Worm (Caenorhabditis elegans) whole organism, L1 larva: ENCODE results near the gene sor-1.

Experiments used
- C04F5.9 ChIP-seq: sonication (generic microtip); optimal IDR thresholded peaks from 2 replicates; lab custom pipeline; 2016; ENCODE audit warnings: missing genetic modification characterization, missing compliant biosample characterization
- C34B4.2 ChIP-seq: sonication (generic microtip); optimal IDR thresholded peaks from 2 replicates; lab custom pipeline; 2017; ENCODE audit warnings: mild to moderate bottlenecking, missing genetic modification characterization, missing compliant biosample characterization
- F16B12.6 ChIP-seq: fragments of 150-350 bp; optimal IDR thresholded peaks from 2 replicates; lab custom pipeline; 2014; ENCODE audit warnings: missing biosample characterization, missing genetic modification characterization
- Y116A8C.19 ChIP-seq: sonication (generic microtip); optimal IDR thresholded peaks from 2 replicates; lab custom pipeline; 2016; ENCODE audit warnings: missing compliant biosample characterization, missing genetic modification characterization, borderline replicate concordance
- aly-2 ChIP-seq: fragments of 150-350 bp; optimal IDR thresholded peaks from 2 replicates; lab custom pipeline; 2014; ENCODE audit warnings: missing biosample characterization, missing genetic modification characterization
- ama-1 ChIP-seq: fragments of 150-350 bp; optimal IDR thresholded peaks from 2 replicates; lab custom pipeline; 2014
- blmp-1 ChIP-seq: fragments of 150-350 bp; optimal IDR thresholded peaks from 2 replicates; lab custom pipeline; 2014; ENCODE audit warnings: missing biosample characterization, missing genetic modification characterization
- ceh-63 ChIP-seq: fragments of 200-800 bp; sonication (Bioruptor generic); optimal IDR thresholded peaks from 2 replicates; lab custom pipeline; 2018; ENCODE audit warnings: mild to moderate bottlenecking, missing genetic modification characterization, missing compliant biosample characterization
- ceh-8 ChIP-seq: fragments of 200-800 bp; sonication (Bioruptor generic); optimal IDR thresholded peaks from 2 replicates; lab custom pipeline; 2018; ENCODE audit warnings: mild to moderate bottlenecking, missing genetic modification characterization, moderate library complexity, missing compliant biosample characterization
- ceh-82 ChIP-seq, 3 experiments: fragments of 150-350 bp in 1 of 3; sonication (generic microtip) in 2 of 3; optimal IDR thresholded peaks; 2 replicates each; lab custom pipeline; 2014 to 2017; ENCODE audit warnings: missing biosample characterization in 3 of 3, missing genetic modification characterization in 3 of 3
- ceh-88 ChIP-seq: fragments of 200-800 bp; sonication (Bioruptor generic); IDR thresholded peaks from 2 replicates; pipeline ENCODE4 v1.3.6; 2022; ENCODE audit warnings: missing genetic modification characterization, missing compliant biosample characterization
- ces-1 ChIP-seq: fragments of 150-350 bp; optimal IDR thresholded peaks from 2 replicates; lab custom pipeline; 2014; ENCODE audit warnings: missing biosample characterization, missing genetic modification reagents, missing genetic modification characterization
- dpl-1 ChIP-seq, 3 experiments: fragments of 150-350 bp in 2 of 3; sonication (generic microtip) in 1 of 3; optimal IDR thresholded peaks; 2 replicates each; lab custom pipeline; 2014 to 2017; ENCODE audit warnings: missing biosample characterization in 3 of 3, missing genetic modification characterization in 3 of 3, missing genetic modification reagents in 3 of 3
- dsc-1 ChIP-seq: sonication (generic microtip); optimal IDR thresholded peaks from 2 replicates; lab custom pipeline; 2016; ENCODE audit warnings: mild to moderate bottlenecking, missing genetic modification characterization, missing compliant biosample characterization
- efl-1 ChIP-seq, 4 experiments: fragments of 150-350 bp; optimal IDR thresholded peaks in 3 of 4; peaks in 1 of 4; 1 replicate in 1 of 4; 2 replicates in 3 of 4; lab custom pipeline; 2014; ENCODE audit warnings: missing biosample characterization in 2 of 4, missing genetic modification characterization in 2 of 4, missing genetic modification reagents in 2 of 4
- egl-13 ChIP-seq: sonication (generic microtip); optimal IDR thresholded peaks from 2 replicates; lab custom pipeline; 2016; ENCODE audit warnings: missing genotype, missing genetic modification reagents, missing genetic modification characterization, missing compliant biosample characterization
- egl-27 ChIP-seq, 2 experiments: fragments of 150-350 bp in 1 of 2; sonication (generic microtip); optimal IDR thresholded peaks; 3 replicates each; lab custom pipeline; 2017 to 2018; ENCODE audit warnings: missing biosample characterization in 2 of 2, missing genetic modification characterization in 2 of 2, missing genetic modification reagents in 2 of 2
- elt-2 ChIP-seq: sonication (generic microtip); optimal IDR thresholded peaks from 2 replicates; lab custom pipeline; 2016; ENCODE audit warnings: missing genetic modification characterization, mild to moderate bottlenecking, inconsistent platforms, missing compliant biosample characterization, missing genetic modification reagents
- elt-3 ChIP-seq, 6 experiments: fragments of 150-350 bp in 1 of 6; sonication (generic microtip); optimal IDR thresholded peaks; 2 replicates each; lab custom pipeline; 2017 to 2018; ENCODE audit warnings: missing biosample characterization in 6 of 6, missing genetic modification characterization in 6 of 6, inconsistent platforms in 1 of 6
- fkh-10 ChIP-seq: sonication (generic microtip); optimal IDR thresholded peaks from 2 replicates; lab custom pipeline; 2017; ENCODE audit warnings: missing biosample characterization, missing genetic modification reagents, missing genetic modification characterization
- fkh-4 ChIP-seq: sonication (generic microtip); optimal IDR thresholded peaks from 2 replicates; lab custom pipeline; 2016; ENCODE audit warnings: missing compliant biosample characterization, missing genetic modification characterization, borderline replicate concordance
- hlh-4 ChIP-seq: sonication (generic microtip); optimal IDR thresholded peaks from 2 replicates; lab custom pipeline; 2016; ENCODE audit warnings: mild to moderate bottlenecking, missing genetic modification characterization, missing compliant biosample characterization
- irx-1 ChIP-seq: sonication (generic microtip); optimal IDR thresholded peaks from 2 replicates; lab custom pipeline; 2016; ENCODE audit warnings: missing genetic modification characterization, missing compliant biosample characterization
- jun-1 ChIP-seq: fragments of 150-350 bp; optimal IDR thresholded peaks from 2 replicates; lab custom pipeline; 2014; ENCODE audit warnings: missing biosample characterization, missing genetic modification reagents, missing genetic modification characterization
- lin-14 ChIP-seq: fragments of 200-800 bp; sonication (Bioruptor generic); optimal IDR thresholded peaks from 2 replicates; lab custom pipeline; 2018; ENCODE audit warnings: mild to moderate bottlenecking, missing genetic modification characterization, moderate library complexity, missing compliant biosample characterization
- lin-15B ChIP-seq: fragments of 150-350 bp; sonication (generic microtip); optimal IDR thresholded peaks from 3 replicates; lab custom pipeline; 2014; ENCODE audit warnings: missing biosample characterization, missing genetic modification characterization
- lir-3 ChIP-seq: sonication (generic microtip); optimal IDR thresholded peaks from 2 replicates; lab custom pipeline; 2016; ENCODE audit warnings: mild to moderate bottlenecking, missing genetic modification characterization, moderate library complexity, missing compliant biosample characterization; ENCODE audit not compliant: poor library complexity
- lsy-2 ChIP-seq, 2 experiments: fragments of 150-350 bp; optimal IDR thresholded peaks; 2 replicates each; lab custom pipeline; 2014; ENCODE audit warnings: missing biosample characterization in 2 of 2, missing genetic modification characterization in 2 of 2
- mef-2 ChIP-seq: fragments of 150-350 bp; optimal IDR thresholded peaks from 2 replicates; lab custom pipeline; 2014; ENCODE audit warnings: missing biosample characterization, missing genetic modification characterization
- nhr-28 ChIP-seq: fragments of 150-350 bp; optimal IDR thresholded peaks from 2 replicates; lab custom pipeline; 2014; ENCODE audit warnings: missing biosample characterization, missing genetic modification characterization
- nhr-47 ChIP-seq: sonication (generic microtip); optimal IDR thresholded peaks from 2 replicates; lab custom pipeline; 2016; ENCODE audit warnings: mild to moderate bottlenecking, missing genetic modification characterization, moderate library complexity, missing compliant biosample characterization
- nhr-76 ChIP-seq: sonication (generic microtip); optimal IDR thresholded peaks from 2 replicates; lab custom pipeline; 2017; ENCODE audit warnings: missing biosample characterization, missing genetic modification characterization
- nhr-77 ChIP-seq: fragments of 150-350 bp; optimal IDR thresholded peaks from 2 replicates; lab custom pipeline; 2014; ENCODE audit warnings: missing biosample characterization, missing genetic modification characterization
- nhr-84 ChIP-seq: sonication (generic microtip); optimal IDR thresholded peaks from 2 replicates; lab custom pipeline; 2017; ENCODE audit warnings: missing biosample characterization, missing genetic modification characterization
- nhr-85 ChIP-seq: sonication (generic microtip); peaks from one replicate; lab custom pipeline; 2016; ENCODE audit warnings: missing genetic modification characterization, inconsistent platforms, missing compliant biosample characterization
- pag-3 ChIP-seq: sonication (generic microtip); optimal IDR thresholded peaks from 2 replicates; lab custom pipeline; 2017; ENCODE audit warnings: missing genetic modification characterization, mild to moderate bottlenecking, missing compliant biosample characterization, antibody characterized with exemption, borderline replicate concordance; ENCODE audit not compliant: insufficient read depth
- rnt-1 ChIP-seq: sonication (generic microtip); optimal IDR thresholded peaks from 2 replicates; lab custom pipeline; 2016; ENCODE audit warnings: mild to moderate bottlenecking, missing genetic modification characterization, moderate library complexity, missing compliant biosample characterization
- sptf-1 ChIP-seq: fragments of 150-350 bp; optimal IDR thresholded peaks from 2 replicates; lab custom pipeline; 2014; ENCODE audit warnings: missing biosample characterization, missing genetic modification characterization
- sup-37 ChIP-seq: fragments of 200-800 bp; sonication (Bioruptor generic); optimal IDR thresholded peaks from 2 replicates; lab custom pipeline; 2018; ENCODE audit warnings: mild to moderate bottlenecking, missing genetic modification characterization, missing compliant biosample characterization
- swsn-7 ChIP-seq: sonication (generic microtip); optimal IDR thresholded peaks from 2 replicates; lab custom pipeline; 2016; ENCODE audit warnings: missing genetic modification characterization, missing compliant biosample characterization
- tbx-2 ChIP-seq: sonication (generic microtip); optimal IDR thresholded peaks from 2 replicates; lab custom pipeline; 2016; ENCODE audit warnings: missing genetic modification characterization, missing compliant biosample characterization
- tlp-1 ChIP-seq: fragments of 150-350 bp; optimal IDR thresholded peaks from 2 replicates; lab custom pipeline; 2014; ENCODE audit warnings: missing biosample characterization, missing genetic modification characterization
- unc-62 ChIP-seq: fragments of 150-350 bp; optimal IDR thresholded peaks from 2 replicates; lab custom pipeline; 2014; ENCODE audit warnings: missing biosample characterization, missing genetic modification reagents, missing genetic modification characterization
- unc-86 ChIP-seq: sonication (generic microtip); optimal IDR thresholded peaks from 2 replicates; lab custom pipeline; 2016; ENCODE audit warnings: missing genetic modification characterization, missing compliant biosample characterization
- vab-15 ChIP-seq: sonication (generic microtip); optimal IDR thresholded peaks from 2 replicates; lab custom pipeline; 2017; ENCODE audit warnings: missing genotype, mild to moderate bottlenecking, missing genetic modification characterization, missing compliant biosample characterization
- zag-1 ChIP-seq: fragments of 150-350 bp; optimal IDR thresholded peaks from 2 replicates; lab custom pipeline; 2014; ENCODE audit warnings: missing biosample characterization, missing genetic modification characterization
- zip-4 ChIP-seq: fragments of 200-800 bp; sonication (Bioruptor generic); optimal IDR thresholded peaks from 2 replicates; lab custom pipeline; 2018; ENCODE audit warnings: mild to moderate bottlenecking, missing genetic modification characterization, moderate library complexity, missing compliant biosample characterization

Gene sor-1

ce11 chrIII:8450494-8450893 lies 32.5 kb downstream of the sor-1 start (continued):
- TF ChIP-seq nhr-28 (tag; lab: Kevin White, UChicago) (no peak), nhr-85 (no peak), nhr-84 (tag; lab: Kevin White, UChicago) (no peak), vab-15 (tag; lab: Kevin White, UChicago) (no peak), lsy-2 (tag; optimal IDR thresholded peaks at IDR 0.05; lab: Kevin White, UChicago) (no peak), elt-2 (no peak), Y116A8C.19 (tag; lab: Kevin White, UChicago) (no peak), nhr-76 (no peak), jun-1 (no peak), tlp-1 (no peak), C34B4.2 (no peak), elt-3 (tag; optimal IDR thresholded peaks at IDR 0.05; lab: Kevin White, UChicago) (no peak), fkh-10 (GFP tag; lab: Kevin White, UChicago) (no peak), nhr-77 (tag; lab: Kevin White, UChicago) (no peak), lin-15B (tag; lab: Kevin White, UChicago) (no peak)

DNA sequence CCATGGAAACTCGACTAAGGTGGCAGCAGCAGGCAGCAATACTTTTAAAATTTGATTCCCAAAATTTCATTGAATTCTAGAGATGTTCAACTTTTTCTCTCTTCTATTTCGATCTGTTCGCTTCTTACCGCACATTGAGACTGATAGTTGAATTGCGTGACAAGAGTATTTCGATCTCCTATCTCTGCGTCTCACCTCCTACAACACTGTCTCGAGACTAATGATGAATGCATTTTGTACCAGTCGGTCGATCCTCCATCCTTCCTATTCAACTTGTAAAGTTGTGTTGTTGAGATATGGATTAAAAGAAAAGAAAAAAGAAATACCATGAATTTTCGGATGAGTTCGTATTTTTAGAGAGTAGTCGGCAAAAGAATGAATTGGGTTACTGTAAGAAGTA lies 33.2 kb downstream of the sor-1 start:
- TF ChIP-seq ceh-88 (GFP tag; lab: Robert Waterston, UW) = no peak
- TF ChIP-seq sup-37 = no peak
- TF ChIP-seq pag-3 = no peak
- TF ChIP-seq hlh-4 (tag; lab: Kevin White, UChicago) = no peak
- TF ChIP-seq lin-14 (GFP tag; lab: Kevin White, UChicago) = no peak
- no peak for TF ChIP-seq dpl-1 (GFP tag; optimal IDR thresholded peaks at IDR 0.05; lab: Kevin White, UChicago)
- no peak for TF ChIP-seq sptf-1 (tag; lab: Kevin White, UChicago)
- no peak for TF ChIP-seq ama-1 (lab: Kevin White, UChicago)
- TF ChIP-seq C34B4.2 = no peak
- no peak for TF ChIP-seq zip-4
- no peak for TF ChIP-seq nhr-77 (tag; lab: Kevin White, UChicago)
- TF ChIP-seq ceh-82 (tag; optimal IDR thresholded peaks at IDR 0.05; lab: Kevin White, UChicago) = no peak
- no peak for TF ChIP-seq Y116A8C.19 (tag; lab: Kevin White, UChicago)
- TF ChIP-seq tbx-2 (tag; lab: Kevin White, UChicago) = no peak
- TF ChIP-seq unc-86 (tag; lab: Kevin White, UChicago) = no peak
- TF ChIP-seq lsy-2 (tag; optimal IDR thresholded peaks at IDR 0.05; lab: Kevin White, UChicago) = no peak
- TF ChIP-seq ceh-63 (GFP tag; lab: Kevin White, UChicago) = no peak
- no peak for TF ChIP-seq lin-15B (tag; lab: Kevin White, UChicago)

- TF ChIP-seq nhr-84 (tag; lab: Kevin White, UChicago) (no peak), efl-1 (optimal IDR thresholded peaks at IDR 0.05; lab: Kevin White, UChicago) (no peak), efl-1 (GFP tag; optimal IDR thresholded peaks at IDR 0.05 in 1 of 2; lab: Kevin White, UChicago) (peak in 1 of 2 experiments; percentile 51)
Observed at ce11 chrIII:8457605-8458004, 39.6 kb downstream of the sor-1 start.

DNA sequence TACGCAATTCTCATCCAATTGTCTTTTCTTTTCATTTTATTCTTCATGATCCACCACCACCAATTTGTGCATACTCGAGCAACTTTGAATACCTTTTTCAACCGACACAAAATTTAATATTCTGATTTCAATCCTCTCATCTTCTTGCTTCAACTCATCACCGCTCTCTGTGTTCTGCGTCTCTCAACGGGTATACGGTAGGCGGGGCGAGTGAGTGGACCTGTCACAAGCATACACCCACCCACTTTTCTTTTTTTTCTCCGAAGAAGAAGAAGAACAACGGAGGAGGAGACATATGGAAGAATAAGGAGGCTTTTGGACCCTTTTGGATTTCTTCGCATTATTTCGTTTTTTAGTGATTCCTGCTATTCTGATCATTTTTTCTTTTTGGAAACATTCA lies 43.4 kb downstream of the sor-1 start:
- no peak for TF ChIP-seq dsc-1 (tag; lab: Kevin White, UChicago)
- peak; percentile 49 to 84 for TF ChIP-seq lsy-2 (tag; optimal IDR thresholded peaks at IDR 0.05; lab: Kevin White, UChicago)
- TF ChIP-seq blmp-1 = peak; percentile 47

ce11 chrIII:8466735-8467134 lies 48.8 kb downstream of the sor-1 start, which contains the start of gene mig-39:
mig-39 (plus strand) TSS chrIII:8467035.
- TF ChIP-seq unc-62 (GFP tag; lab: Kevin White, UChicago) = no peak
- TF ChIP-seq F16B12.6 (tag; lab: Kevin White, UChicago) = no peak
- no peak for TF ChIP-seq ceh-8 (GFP tag; lab: Kevin White, UChicago)
- no peak for TF ChIP-seq C04F5.9 (tag; lab: Kevin White, UChicago)
- TF ChIP-seq egl-27 (tag; optimal IDR thresholded peaks at IDR 0.05; lab: Kevin White, UChicago) = no peak
- TF ChIP-seq lir-3 (tag; lab: Kevin White, UChicago) = no peak
- no peak for TF ChIP-seq mef-2 (tag; lab: Kevin White, UChicago)
- no peak for TF ChIP-seq ces-1 (GFP tag; lab: Kevin White, UChicago)
- TF ChIP-seq rnt-1 = no peak
- TF ChIP-seq irx-1 (tag; lab: Kevin White, UChicago) = no peak
- no peak for TF ChIP-seq swsn-7 (tag; lab: Kevin White, UChicago)
- no peak for TF ChIP-seq zag-1 (tag; lab: Kevin White, UChicago)
- TF ChIP-seq egl-13 (tag; lab: Kevin White, UChicago) = no peak
- no peak for TF ChIP-seq fkh-4 (tag; lab: Kevin White, UChicago)
- no peak for TF ChIP-seq nhr-47
- no peak for TF ChIP-seq aly-2
